Fruit fly (Drosophila melanogaster) whole organism, embryonic: ENCODE measurements around the gene Arc42.

ENCODE experiments used
- B-H1 ChIP-seq: fragments of 200-800 bp; sonication (Bioruptor generic); IDR thresholded peaks from 3 replicates; pipeline ENCODE4 v1.3.6; 2022; ENCODE audit warnings: missing biosample characterization, missing genetic modification characterization
- CG10209 ChIP-seq: fragments of 200-800 bp; sonication (Bioruptor generic); optimal IDR thresholded peaks from 3 replicates; lab custom pipeline; 2017; ENCODE audit warnings: missing biosample characterization, mild to moderate bottlenecking, missing genetic modification characterization, missing genetic modification reagents
- CG13624 ChIP-seq: fragments of 200-800 bp; sonication (Bioruptor generic); optimal IDR thresholded peaks from 2 replicates; lab custom pipeline; 2016; ENCODE audit warnings: missing biosample characterization, missing genetic modification characterization
- CG14860 ChIP-seq: fragments of 200-800 bp; sonication (Bioruptor generic); IDR thresholded peaks from 3 replicates; pipeline ENCODE4 v1.3.6; 2022; ENCODE audit warnings: missing biosample characterization, missing genetic modification characterization; ENCODE audit not compliant: partially characterized antibody
- CG18011 ChIP-seq: fragments of 200-800 bp; sonication (Bioruptor generic); optimal IDR thresholded peaks from 2 replicates; lab custom pipeline; 2017; ENCODE audit warnings: missing biosample characterization, missing genetic modification characterization, mild to moderate bottlenecking, moderate library complexity, missing genotype
- CG2202 ChIP-seq: fragments of 200-800 bp; sonication (Bioruptor generic); optimal IDR thresholded peaks from 2 replicates; lab custom pipeline; 2018; ENCODE audit warnings: missing biosample characterization, mild to moderate bottlenecking, missing genetic modification characterization
- CG2889 ChIP-seq: fragments of 200-800 bp; sonication (Bioruptor generic); IDR thresholded peaks from 3 replicates; pipeline ENCODE4 v1.3.6; 2022; ENCODE audit warnings: missing biosample characterization, missing genetic modification characterization
- CG3847 ChIP-seq: fragments of 200-800 bp; sonication (Bioruptor generic); IDR thresholded peaks from 2 replicates; pipeline ENCODE4 v1.3.6; 2022; ENCODE audit warnings: missing biosample characterization, missing genetic modification characterization
- CG6272 ChIP-seq: fragments of 200-800 bp; sonication (Bioruptor generic); IDR thresholded peaks from 2 replicates; pipeline ENCODE4 v1.3.6; 2022; ENCODE audit warnings: missing biosample characterization, missing genetic modification characterization
- CG6689 ChIP-seq: fragments of 200-800 bp; sonication (Bioruptor generic); IDR thresholded peaks from 2 replicates; pipeline ENCODE4 v1.3.6; 2022; ENCODE audit warnings: missing biosample characterization, missing genetic modification characterization
- CG7745 ChIP-seq: fragments of 200-800 bp; sonication (Bioruptor generic); optimal IDR thresholded peaks from 2 replicates; lab custom pipeline; 2018; ENCODE audit warnings: missing biosample characterization, mild to moderate bottlenecking, missing genetic modification characterization, moderate library complexity
- CG7839 ChIP-seq: fragments of 200-800 bp; sonication (Bioruptor generic); optimal IDR thresholded peaks from 3 replicates; lab custom pipeline; 2018; ENCODE audit warnings: missing biosample characterization, mild to moderate bottlenecking, missing genetic modification characterization, moderate library complexity
- CG7987 ChIP-seq: fragments of 200-800 bp; sonication (Bioruptor generic); optimal IDR thresholded peaks from 2 replicates; lab custom pipeline; 2018; ENCODE audit warnings: missing biosample characterization, mild to moderate bottlenecking, missing genetic modification characterization, moderate library complexity
- CG8359 ChIP-seq: fragments of 200-800 bp; sonication (Bioruptor generic); optimal IDR thresholded peaks from 2 replicates; lab custom pipeline; 2017; ENCODE audit warnings: missing biosample characterization, mild to moderate bottlenecking, missing genetic modification characterization, borderline replicate concordance
- CG8478 ChIP-seq: fragments of >200 bp; optimal IDR thresholded peaks from 2 replicates; lab custom pipeline; 2018
- CG8944 ChIP-seq: fragments of 200-800 bp; sonication (Bioruptor generic); optimal IDR thresholded peaks from 3 replicates; lab custom pipeline; 2016; ENCODE audit warnings: missing biosample characterization, missing genetic modification characterization
- Dad ChIP-seq: fragments of 200-800 bp; sonication (Bioruptor generic); optimal IDR thresholded peaks from 3 replicates; lab custom pipeline; 2016; ENCODE audit warnings: missing biosample characterization, missing genetic modification characterization
- E2f1 ChIP-seq: fragments of 200-800 bp; sonication (Bioruptor generic); IDR thresholded peaks from 2 replicates; pipeline ENCODE4 v1.3.6; 2022; ENCODE audit warnings: missing biosample characterization, missing genetic modification characterization
- Hr3 ChIP-seq: fragments of 200-800 bp; sonication (Bioruptor generic); optimal IDR thresholded peaks from 3 replicates; lab custom pipeline; 2016; ENCODE audit warnings: missing biosample characterization, missing genetic modification characterization
- Max ChIP-seq: fragments of 200-800 bp; sonication (Bioruptor generic); optimal IDR thresholded peaks from 2 replicates; lab custom pipeline; 2016; ENCODE audit warnings: missing biosample characterization, mild to moderate bottlenecking, missing genetic modification characterization
- Pdp1 ChIP-seq, 2 experiments: fragments of 200-800 bp; sonication (Bioruptor generic); optimal IDR thresholded peaks; 3 replicates each; lab custom pipeline; 2016; ENCODE audit warnings: missing biosample characterization in 2 of 2, missing genetic modification characterization in 2 of 2, mild to moderate bottlenecking in 1 of 2, moderate library complexity in 1 of 2
- Sox100B ChIP-seq: fragments of 200-800 bp; sonication (Bioruptor generic); optimal IDR thresholded peaks from 3 replicates; lab custom pipeline; 2018; ENCODE audit warnings: missing biosample characterization, mild to moderate bottlenecking, missing genetic modification characterization
- Spps ChIP-seq: fragments of 200-800 bp; sonication (Bioruptor generic); optimal IDR thresholded peaks from 2 replicates; lab custom pipeline; 2018; ENCODE audit warnings: missing biosample characterization, mild to moderate bottlenecking, missing genetic modification characterization
- Tbp ChIP-seq: fragments of >200 bp; optimal IDR thresholded peaks from 2 replicates; lab custom pipeline; 2018; ENCODE audit warnings: missing biosample characterization, missing genetic modification characterization
- Trl ChIP-seq, 3 experiments: fragments of >200 bp in 2 of 3; fragments of 200-800 bp in 1 of 3; sonication (Bioruptor generic) in 1 of 3; optimal IDR thresholded peaks; 2 replicates in 1 of 3; 3 replicates in 2 of 3; lab custom pipeline; 2016 to 2017; ENCODE audit warnings: missing biosample characterization in 1 of 3, missing genetic modification characterization in 1 of 3
- Usf ChIP-seq: fragments of 200-800 bp; sonication (Bioruptor generic); optimal IDR thresholded peaks from 2 replicates; lab custom pipeline; 2017; ENCODE audit warnings: missing genotype, missing biosample characterization, missing genetic modification characterization
- Xrp1 ChIP-seq: fragments of 200-800 bp; sonication (Bioruptor generic); IDR thresholded peaks from 2 replicates; pipeline ENCODE4 v1.3.6; 2022; ENCODE audit warnings: missing biosample characterization, missing genetic modification characterization
- corto ChIP-seq: fragments of 200-800 bp; sonication (Bioruptor generic); optimal IDR thresholded peaks from 2 replicates; lab custom pipeline; 2016; ENCODE audit warnings: missing biosample characterization, mild to moderate bottlenecking, missing genetic modification characterization, moderate library complexity
- ems ChIP-seq: fragments of 200-800 bp; sonication (Bioruptor generic); optimal IDR thresholded peaks from 3 replicates; lab custom pipeline; 2016; ENCODE audit warnings: missing biosample characterization, missing genetic modification characterization
- esg ChIP-seq: fragments of 200-800 bp; sonication (Bioruptor generic); conservative IDR thresholded peaks from 2 replicates; pipeline ENCODE4 v1.3.6; 2022; ENCODE audit warnings: missing biosample characterization, missing genetic modification characterization
- eve ChIP-seq, 2 experiments: fragments of >200 bp; optimal IDR thresholded peaks; 2 replicates each; lab custom pipeline; 2017; ENCODE audit warnings: missing biosample characterization in 2 of 2, missing genetic modification characterization in 2 of 2
- exex ChIP-seq: fragments of 200-800 bp; sonication (Bioruptor generic); optimal IDR thresholded peaks from 4 replicates; lab custom pipeline; 2018; ENCODE audit warnings: missing biosample characterization, mild to moderate bottlenecking, missing genetic modification characterization, moderate library complexity
- fd64A ChIP-seq: fragments of 200-800 bp; sonication (Bioruptor generic); optimal IDR thresholded peaks from 3 replicates; lab custom pipeline; 2018; ENCODE audit warnings: missing biosample characterization, mild to moderate bottlenecking, missing genetic modification characterization
- jing ChIP-seq: fragments of 200-800 bp; sonication (Bioruptor generic); optimal IDR thresholded peaks from 2 replicates; lab custom pipeline; 2018; ENCODE audit warnings: missing biosample characterization, mild to moderate bottlenecking, missing genetic modification characterization
- lola ChIP-seq, 3 experiments: fragments of >200 bp in 2 of 3; fragments of 200-800 bp in 1 of 3; sonication (Bioruptor generic) in 1 of 3; optimal IDR thresholded peaks; 2 replicates each; lab custom pipeline; 2017 to 2019; ENCODE audit warnings: missing biosample characterization in 3 of 3, missing genetic modification characterization in 3 of 3, mild to moderate bottlenecking in 1 of 3, moderate library complexity in 1 of 3
- nerfin-2 ChIP-seq: fragments of 200-800 bp; sonication (Bioruptor generic); IDR thresholded peaks from 2 replicates; pipeline ENCODE4 v1.3.6; 2022; ENCODE audit warnings: missing biosample characterization, missing genetic modification characterization; ENCODE audit not compliant: partially characterized antibody
- repo ChIP-seq: fragments of 200-800 bp; sonication (Bioruptor generic); optimal IDR thresholded peaks from 2 replicates; lab custom pipeline; 2016; ENCODE audit warnings: missing biosample characterization, missing genetic modification characterization
- rib ChIP-seq: fragments of 200-800 bp; sonication (Bioruptor generic); IDR thresholded peaks from 2 replicates; pipeline ENCODE4 v1.3.6; 2022; ENCODE audit warnings: missing biosample characterization, missing genetic modification characterization
- schlank ChIP-seq: fragments of 200-800 bp; sonication (Bioruptor generic); optimal IDR thresholded peaks from 2 replicates; lab custom pipeline; 2018; ENCODE audit warnings: missing biosample characterization, mild to moderate bottlenecking, missing genetic modification characterization
- sima ChIP-seq: fragments of 200-800 bp; sonication (Bioruptor generic); optimal IDR thresholded peaks from 2 replicates; lab custom pipeline; 2016; ENCODE audit warnings: missing biosample characterization, missing genetic modification characterization
- ssp ChIP-seq: fragments of 200-800 bp; sonication (Bioruptor generic); IDR thresholded peaks from 2 replicates; pipeline ENCODE4 v1.3.6; 2022; ENCODE audit warnings: missing biosample characterization, missing genetic modification characterization
- stc ChIP-seq: fragments of 200-800 bp; sonication (Bioruptor generic); IDR thresholded peaks from 2 replicates; pipeline ENCODE4 v1.3.6; 2022; ENCODE audit warnings: missing biosample characterization, missing genetic modification characterization
- tgo ChIP-seq: fragments of 200-800 bp; sonication (Bioruptor generic); IDR thresholded peaks from 3 replicates; pipeline ENCODE4 v1.3.6; 2022; ENCODE audit warnings: missing biosample characterization, missing genetic modification characterization
- tll ChIP-seq, 2 experiments: fragments of 200-800 bp in 1 of 2; fragments of >200 bp in 1 of 2; sonication (Bioruptor generic) in 1 of 2; optimal IDR thresholded peaks; 2 replicates each; lab custom pipeline; 2017 to 2019; ENCODE audit warnings: missing biosample characterization in 2 of 2, missing genetic modification characterization in 2 of 2, mild to moderate bottlenecking in 1 of 2, moderate library complexity in 1 of 2
- vfl ChIP-seq: fragments of 200-800 bp; sonication (Bioruptor generic); optimal IDR thresholded peaks from 2 replicates; lab custom pipeline; 2016; ENCODE audit warnings: missing biosample characterization, missing genetic modification characterization
- zf30C ChIP-seq: fragments of 200-800 bp; sonication (Bioruptor generic); optimal IDR thresholded peaks from 3 replicates; lab custom pipeline; 2018; ENCODE audit warnings: missing biosample characterization, mild to moderate bottlenecking, missing genetic modification characterization

Arc42 gene

dm6 chr3R:19846870-19847590 is 30.5 kb upstream of the Arc42 start, which contains the start of gene MICU3 (continued):
- TF ChIP-seq CG14860 (GFP tag; lab: Robert Waterston, UW): peak; percentile 72
- peak; percentile 47 for TF ChIP-seq CG6272 (GFP tag; lab: Robert Waterston, UW)
- no peak for TF ChIP-seq CG8478 (lab: Kevin White, UChicago)
- peak; percentile 72 for TF ChIP-seq CG10209 (GFP tag; lab: Kevin White, UChicago)
- TF ChIP-seq CG3847 (GFP tag; lab: Robert Waterston, UW): peak; percentile 71
- peak; percentile 71 for TF ChIP-seq CG8944 (GFP tag; lab: Kevin White, UChicago)
- TF ChIP-seq Hr3 (GFP tag; lab: Kevin White, UChicago): peak; percentile 75
- peak; percentile 50 for TF ChIP-seq E2f1 (GFP tag; lab: Robert Waterston, UW)
- peak; percentile 41 for TF ChIP-seq Max (GFP tag; lab: Kevin White, UChicago)
- TF ChIP-seq stc: 0 out of 2 replicates have a peak, but pooled peaks have one; percentile 9
- peak; percentile 60 for TF ChIP-seq vfl (GFP tag; lab: Kevin White, UChicago)
- peak; percentile 23 for TF ChIP-seq CG18011 (GFP tag; lab: Kevin White, UChicago)
- TF ChIP-seq CG2889 (GFP tag; lab: Robert Waterston, UW): 0 out of 3 replicates have a peak, but pooled peaks have one; percentile 52
- peak; percentile 60 for TF ChIP-seq nerfin-2
- peak in 1 of 3 experiments; percentile 59 for TF ChIP-seq lola (GFP tag; optimal IDR thresholded peaks at IDR 0.05; lab: Kevin White, UChicago)
- peak; percentile 48; the same call in 1 of the 2 replicates for TF ChIP-seq Xrp1
- peak; percentile 21 for TF ChIP-seq jing (GFP tag; lab: Kevin White, UChicago)
- TF ChIP-seq repo (GFP tag; lab: Kevin White, UChicago): peak; percentile 9
- peak in 1 of 2 experiments; percentile 45 for TF ChIP-seq tll (GFP tag; optimal IDR thresholded peaks at IDR 0.05; lab: Kevin White, UChicago)
- TF ChIP-seq CG8359 (GFP tag; lab: Kevin White, UChicago): no peak
- peak in 1 of 2 experiments; percentile 87 for TF ChIP-seq eve (GFP tag; optimal IDR thresholded peaks at IDR 0.05; lab: Kevin White, UChicago)
- TF ChIP-seq ssp (GFP tag; lab: Robert Waterston, UW): peak; percentile 37; the same call in 1 of the 2 replicates
- no peak for TF ChIP-seq schlank (tag; lab: Kevin White, UChicago)
- TF ChIP-seq CG7745: no peak
- peak; percentile 54 for TF ChIP-seq Dad (GFP tag; lab: Kevin White, UChicago)
- TF ChIP-seq zf30C: no peak
- peak; percentile 53; the same call in 2 of the 3 replicates for TF ChIP-seq tgo (GFP tag; lab: Robert Waterston, UW)
- peak; percentile 51 for TF ChIP-seq Sox100B (GFP tag; lab: Kevin White, UChicago)

DNA sequence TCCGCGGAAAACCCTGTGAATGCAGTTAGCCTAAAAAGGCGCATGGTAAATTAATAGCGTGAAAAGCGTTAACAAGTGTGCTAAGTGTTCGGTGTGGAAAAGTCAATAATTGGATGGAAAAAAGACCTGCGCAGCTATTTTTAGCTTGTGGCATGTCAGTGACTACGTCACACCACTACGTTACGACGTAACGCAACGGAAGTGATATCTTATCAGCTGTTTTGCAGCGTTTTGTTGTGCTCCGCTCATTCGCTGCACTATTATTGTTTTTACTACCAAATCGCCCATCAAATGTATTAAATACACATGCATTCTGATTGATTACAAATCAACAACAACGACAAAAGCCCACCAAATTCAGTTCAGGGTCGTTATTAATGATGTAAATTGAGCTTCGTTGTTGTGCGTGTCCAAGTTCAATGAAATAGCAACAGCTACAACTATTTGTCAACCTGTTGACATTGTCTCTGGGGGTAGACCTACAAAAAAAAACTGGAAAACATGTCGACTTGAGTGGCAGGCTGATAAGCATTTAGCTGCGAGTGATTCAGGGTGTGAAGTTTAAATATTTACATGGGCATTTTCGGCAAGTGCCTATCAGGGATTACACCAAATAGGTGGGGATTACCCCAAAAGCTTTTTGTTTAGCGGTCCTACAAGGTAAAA is 29.8 kb upstream of the Arc42 start:
- TF ChIP-seq sima (GFP tag; lab: Kevin White, UChicago) (no peak), esg (GFP tag; lab: Robert Waterston, UW) (no peak), Xrp1 (no peak; the same call in 1 of the 2 replicates), Sox100B (GFP tag; lab: Kevin White, UChicago) (peak; percentile 41), Dad (GFP tag; lab: Kevin White, UChicago) (no peak), CG7987 (GFP tag; lab: Kevin White, UChicago) (peak; percentile 65), B-H1 (GFP tag; lab: Robert Waterston, UW) (no peak; the same call in 2 of the 3 replicates), Pdp1 (GFP tag; optimal IDR thresholded peaks at IDR 0.05; lab: Kevin White, UChicago) (peak in 1 of 2 experiments; percentile 84), eve (GFP tag; optimal IDR thresholded peaks at IDR 0.05; lab: Kevin White, UChicago) (no peak), fd64A (GFP tag; lab: Kevin White, UChicago) (peak; percentile 57), corto (GFP tag; lab: Kevin White, UChicago) (no peak), ems (GFP tag; lab: Kevin White, UChicago) (no peak), Tbp (no peak), CG13624 (no peak), CG2202 (tag; lab: Kevin White, UChicago) (peak; percentile 77), CG7839 (tag; lab: Kevin White, UChicago) (no peak), Trl (optimal IDR thresholded peaks at IDR 0.05; lab: Kevin White, UChicago) (no peak), Trl (GFP tag; optimal IDR thresholded peaks at IDR 0.05; lab: Kevin White, UChicago) (no peak), rib (GFP tag; lab: Robert Waterston, UW) (no peak), CG6689 (no peak), exex (tag; lab: Kevin White, UChicago) (peak; percentile 23), Spps (no peak), Usf (GFP tag; lab: Kevin White, UChicago) (no peak)
